Worm (Caenorhabditis elegans) whole organism, young adult: ENCODE results near the gene F23B12.1.

Experiments used
- B0336.3 ChIP-seq: fragments of 200-800 bp; sonication (Bioruptor generic); IDR thresholded peaks from 2 replicates; pipeline ENCODE4 v1.3.6; 2022; ENCODE audit warnings: missing genetic modification characterization, missing compliant biosample characterization
- F23B12.7 ChIP-seq: sonication (generic microtip); optimal IDR thresholded peaks from 2 replicates; lab custom pipeline; 2017; ENCODE audit warnings: missing genetic modification characterization, mild to moderate bottlenecking, missing compliant biosample characterization, antibody characterized with exemption, moderate library complexity; ENCODE audit not compliant: insufficient read depth
- F33H1.4 ChIP-seq: fragments of 200-800 bp; sonication (Bioruptor generic); IDR thresholded peaks from 2 replicates; pipeline ENCODE4 v1.3.6; 2022; ENCODE audit warnings: missing genetic modification reagents, missing genetic modification characterization, missing compliant biosample characterization
- F55B11.4 ChIP-seq: sonication (generic microtip); optimal IDR thresholded peaks from 2 replicates; lab custom pipeline; 2016; ENCODE audit warnings: missing compliant biosample characterization, missing genetic modification characterization, borderline replicate concordance; ENCODE audit not compliant: insufficient read depth
- Y53F4B.3 ChIP-seq: fragments of 200-800 bp; sonication (Bioruptor generic); IDR thresholded peaks from 2 replicates; pipeline ENCODE4 v1.3.6; 2022; ENCODE audit warnings: missing genetic modification reagents, missing genetic modification characterization, missing compliant biosample characterization
- Y67H2A.10 ChIP-seq: fragments of 200-800 bp; sonication (Bioruptor generic); conservative IDR thresholded peaks from 2 replicates; pipeline ENCODE4 v1.3.6; 2022; ENCODE audit warnings: missing genetic modification reagents, missing genetic modification characterization, missing compliant biosample characterization
- ama-1 ChIP-seq, 3 experiments: fragments of 150-350 bp in 1 of 3; sonication (generic microtip) in 2 of 3; optimal IDR thresholded peaks; 2 replicates each; lab custom pipeline; 2014 to 2018; ENCODE audit warnings: missing biosample characterization in 2 of 3, missing genetic modification characterization in 2 of 3, missing genetic modification reagents in 2 of 3
- attf-6 ChIP-seq: fragments of 200-800 bp; sonication (Bioruptor generic); IDR thresholded peaks from 2 replicates; pipeline ENCODE4 v1.3.6; 2022; ENCODE audit warnings: missing genetic modification reagents, missing genetic modification characterization, missing compliant biosample characterization
- chd-7 ChIP-seq: sonication (generic microtip); optimal IDR thresholded peaks from 2 replicates; lab custom pipeline; 2016; ENCODE audit warnings: mild to moderate bottlenecking, missing genetic modification characterization, moderate library complexity, missing compliant biosample characterization
- dox-1 ChIP-seq: fragments of 200-800 bp; sonication (Bioruptor generic); IDR thresholded peaks from 2 replicates; pipeline ENCODE4 v1.3.6; 2022; ENCODE audit warnings: missing genetic modification reagents, missing genetic modification characterization, missing compliant biosample characterization
- dpl-1 ChIP-seq: fragments of 150-350 bp; optimal IDR thresholded peaks from 2 replicates; lab custom pipeline; 2014; ENCODE audit warnings: missing biosample characterization, missing genetic modification reagents, missing genetic modification characterization
- him-1 ChIP-seq: sonication (generic microtip); optimal IDR thresholded peaks from 2 replicates; lab custom pipeline; 2016; ENCODE audit warnings: missing genotype, missing genetic modification reagents, missing genetic modification characterization, missing compliant biosample characterization
- hlh-12 ChIP-seq: sonication (generic microtip); optimal IDR thresholded peaks from 2 replicates; lab custom pipeline; 2016; ENCODE audit warnings: missing genetic modification characterization, missing compliant biosample characterization
- hrde-1 ChIP-seq: sonication (generic microtip); optimal IDR thresholded peaks from 2 replicates; lab custom pipeline; 2016; ENCODE audit warnings: missing genetic modification characterization, mild to moderate bottlenecking, missing compliant biosample characterization, moderate library complexity, missing genotype, missing genetic modification reagents, borderline replicate concordance
- lin-54 ChIP-seq: fragments of 200-800 bp; sonication (Bioruptor generic); optimal IDR thresholded peaks from 2 replicates; lab custom pipeline; 2018; ENCODE audit warnings: mild to moderate bottlenecking, missing genetic modification characterization, missing compliant biosample characterization
- lir-1 ChIP-seq: fragments of 200-800 bp; sonication (Bioruptor generic); conservative IDR thresholded peaks from 2 replicates; pipeline ENCODE4 v1.3.6; 2022; ENCODE audit warnings: missing genetic modification reagents, missing genetic modification characterization, missing compliant biosample characterization
- madf-10 ChIP-seq: sonication (generic microtip); optimal IDR thresholded peaks from 2 replicates; lab custom pipeline; 2016; ENCODE audit warnings: mild to moderate bottlenecking, missing genetic modification characterization, missing compliant biosample characterization
- madf-3 ChIP-seq: fragments of 200-800 bp; sonication (Bioruptor generic); IDR thresholded peaks from 2 replicates; pipeline ENCODE4 v1.3.6; 2022; ENCODE audit warnings: missing genetic modification reagents, missing genetic modification characterization, missing compliant biosample characterization
- madf-6 ChIP-seq: fragments of 200-800 bp; sonication (Bioruptor generic); IDR thresholded peaks from 2 replicates; pipeline ENCODE4 v1.3.6; 2022; ENCODE audit warnings: missing genetic modification reagents, missing genetic modification characterization, missing compliant biosample characterization
- mes-4 ChIP-seq: sonication (generic microtip); optimal IDR thresholded peaks from 2 replicates; lab custom pipeline; 2016; ENCODE audit warnings: missing genotype, missing genetic modification characterization, missing compliant biosample characterization
- nfyb-1 ChIP-seq: fragments of 200-800 bp; sonication (Bioruptor generic); IDR thresholded peaks from 2 replicates; pipeline ENCODE4 v1.3.6; 2022; ENCODE audit warnings: missing genetic modification reagents, missing genetic modification characterization, missing compliant biosample characterization
- nhr-80 ChIP-seq: sonication (generic microtip); optimal IDR thresholded peaks from 2 replicates; lab custom pipeline; 2016; ENCODE audit warnings: missing genetic modification characterization, missing compliant biosample characterization
- snpc-3.4 ChIP-seq: sonication (generic microtip); optimal IDR thresholded peaks from 2 replicates; lab custom pipeline; 2017; ENCODE audit warnings: missing genetic modification characterization, mild to moderate bottlenecking, missing compliant biosample characterization, antibody characterized with exemption, moderate library complexity, missing genotype, missing genetic modification reagents
- snpc-4 ChIP-seq, 5 experiments: fragments of 150-350 bp in 1 of 5; sonication (generic microtip) in 4 of 5; optimal IDR thresholded peaks; 2 replicates each; lab custom pipeline; 2014 to 2018; ENCODE audit warnings: missing genetic modification characterization in 5 of 5, missing biosample characterization in 3 of 5, antibody characterized with exemption in 2 of 5, mild to moderate bottlenecking in 2 of 5, missing compliant biosample characterization in 2 of 5, missing genotype in 2 of 5, moderate library complexity in 2 of 5, missing genetic modification reagents in 1 of 5
- sptf-2 ChIP-seq: fragments of 200-800 bp; sonication (Bioruptor generic); optimal IDR thresholded peaks from 2 replicates; lab custom pipeline; 2018; ENCODE audit warnings: mild to moderate bottlenecking, missing genetic modification characterization, missing compliant biosample characterization
- tbx-9 ChIP-seq: sonication (generic microtip); optimal IDR thresholded peaks from 2 replicates; lab custom pipeline; 2016; ENCODE audit warnings: borderline replicate concordance, missing genetic modification characterization, inconsistent platforms, missing compliant biosample characterization
- xnd-1 ChIP-seq: sonication (generic microtip); optimal IDR thresholded peaks from 2 replicates; lab custom pipeline; 2016; ENCODE audit warnings: missing genotype, missing genetic modification reagents, missing genetic modification characterization, missing compliant biosample characterization
- zfh-2 ChIP-seq: fragments of 200-800 bp; sonication (Bioruptor generic); conservative IDR thresholded peaks from 2 replicates; pipeline ENCODE4 v1.3.6; 2022; ENCODE audit warnings: missing genetic modification reagents, missing genetic modification characterization, missing compliant biosample characterization
- zim-3 ChIP-seq: sonication (generic microtip); optimal IDR thresholded peaks from 2 replicates; lab custom pipeline; 2017; ENCODE audit warnings: mild to moderate bottlenecking, missing genetic modification characterization, moderate library complexity, missing compliant biosample characterization
- ztf-18 ChIP-seq: sonication (generic microtip); optimal IDR thresholded peaks from 2 replicates; lab custom pipeline; 2016; ENCODE audit warnings: missing genotype, mild to moderate bottlenecking, missing genetic modification characterization, missing compliant biosample characterization
- ztf-6 ChIP-seq: fragments of 200-800 bp; sonication (Bioruptor generic); IDR thresholded peaks from 2 replicates; pipeline ENCODE4 v1.3.6; 2022; ENCODE audit warnings: missing genetic modification reagents, missing genetic modification characterization, missing compliant biosample characterization

Gene F23B12.1

DNA sequence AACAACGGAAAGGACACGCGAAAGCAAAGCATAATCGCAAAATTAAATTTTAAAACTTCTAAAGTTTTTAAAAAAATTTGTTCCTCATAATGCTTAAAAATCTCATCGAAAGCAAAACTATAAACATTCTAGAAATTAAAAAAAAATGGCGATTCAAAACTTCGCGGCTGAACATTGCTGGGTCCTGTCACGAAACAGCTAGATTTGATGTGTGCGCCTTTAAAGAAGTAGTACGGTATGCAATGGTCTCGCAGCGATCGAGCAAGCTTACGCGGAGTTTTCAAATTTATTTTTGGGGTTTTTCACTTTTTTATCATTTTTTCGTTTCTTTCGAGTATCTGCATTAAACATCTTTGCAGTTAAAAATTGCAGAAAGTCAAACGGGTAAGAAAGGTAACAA lies 28.1 kb downstream of the F23B12.1 start, which contains the start of gene coh-3 (continued):
- TF ChIP-seq F23B12.7 (tag; lab: Kevin White, UChicago): peak; percentile 65
- TF ChIP-seq dpl-1: peak; percentile 90
- TF ChIP-seq tbx-9 (tag; lab: Kevin White, UChicago): no peak
- TF ChIP-seq madf-3 (GFP tag; lab: Robert Waterston, UW): peak; percentile 90
- TF ChIP-seq snpc-3.4 (tag; lab: Kevin White, UChicago): peak; percentile 95
- peak; percentile 61; the same call in 1 of the 2 replicates for TF ChIP-seq Y53F4B.3 (GFP tag; lab: Robert Waterston, UW)
- peak; percentile 90 for TF ChIP-seq lin-54
- 0 out of 2 replicates have a peak, but pooled peaks have one; percentile 25 for TF ChIP-seq Y67H2A.10 (GFP tag; lab: Robert Waterston, UW)
- peak; percentile 99 for TF ChIP-seq F33H1.4 (GFP tag; lab: Robert Waterston, UW)

DNA sequence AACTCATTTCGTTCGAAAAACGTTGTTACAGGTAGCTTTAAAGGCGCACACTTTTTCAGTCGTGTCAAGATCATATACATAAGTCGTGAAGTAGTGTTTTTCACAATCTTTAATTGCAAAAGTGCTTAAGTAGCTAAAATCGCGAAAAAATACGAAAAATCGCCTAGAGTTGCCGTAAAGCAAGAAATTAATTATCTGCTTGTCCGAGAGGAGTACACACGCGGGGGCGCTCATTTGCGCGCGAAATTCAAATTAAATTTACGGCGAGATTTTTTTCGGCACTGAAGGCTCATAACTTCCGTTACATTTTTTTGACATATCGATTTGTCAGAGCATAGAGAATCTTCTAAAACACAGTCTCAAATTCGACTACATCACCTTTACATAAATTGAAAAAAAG lies 31.2 kb downstream of the F23B12.1 start:
- TF ChIP-seq F55B11.4 (no peak), hrde-1 (tag; lab: Kevin White, UChicago) (peak; percentile 66), snpc-4 (GFP tag; optimal IDR thresholded peaks at IDR 0.05; lab: Kevin White, UChicago) (no peak), snpc-4 (tag; optimal IDR thresholded peaks at IDR 0.05; lab: Kevin White, UChicago) (peak in 1 of 4 experiments; percentile 13), xnd-1 (tag; lab: Kevin White, UChicago) (peak; percentile 5), sptf-2 (no peak), him-1 (tag; lab: Kevin White, UChicago) (peak; percentile 17), madf-6 (0 out of 2 replicates have a peak, but pooled peaks have one; percentile 28), lin-54 (peak; percentile 9), ama-1 (optimal IDR thresholded peaks at IDR 0.05; lab: Kevin White, UChicago) (no peak), ama-1 (GFP tag; optimal IDR thresholded peaks at IDR 0.05; lab: Kevin White, UChicago) (no peak), F33H1.4 (GFP tag; lab: Robert Waterston, UW) (0 out of 2 replicates have a peak, but pooled peaks have one; percentile 11)
- TF ChIP-seq, all 124 proteins: peak for 7

DNA sequence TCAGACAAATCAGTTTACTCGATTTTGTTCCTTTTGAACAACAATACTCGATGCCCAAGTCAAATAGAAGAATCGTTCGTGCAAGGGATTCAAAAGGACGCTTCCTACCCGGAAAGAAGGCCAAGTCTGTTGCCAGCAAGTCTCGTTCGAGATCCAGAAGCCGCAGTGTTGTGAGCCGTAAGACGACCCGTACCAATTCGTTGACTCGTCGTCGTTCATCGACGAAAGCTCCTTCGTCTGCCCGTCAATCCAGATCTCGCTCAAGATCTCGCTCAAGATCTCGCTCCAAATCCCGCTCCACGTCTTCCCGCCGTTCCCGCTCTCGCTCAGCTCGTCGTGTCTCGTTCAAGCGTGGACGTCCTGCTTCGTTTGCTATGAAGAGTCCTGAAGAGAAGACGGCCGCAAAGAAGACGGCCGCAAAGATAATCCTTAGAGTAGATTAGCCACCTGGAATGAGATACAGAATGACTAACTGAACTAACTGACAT lies 31.7 kb downstream of the F23B12.1 start, which contains the start of gene F08H9.2:
Gene F08H9.2 (plus strand): TSS at position 51 of the 488 bp plus-strand sequence.
- TF ChIP-seq chd-7 (tag; lab: Kevin White, UChicago) (no peak), zfh-2 (GFP tag; lab: Robert Waterston, UW) (peak; percentile 76), nfyb-1 (0 out of 2 replicates have a peak, but pooled peaks have one; percentile 15)

DNA sequence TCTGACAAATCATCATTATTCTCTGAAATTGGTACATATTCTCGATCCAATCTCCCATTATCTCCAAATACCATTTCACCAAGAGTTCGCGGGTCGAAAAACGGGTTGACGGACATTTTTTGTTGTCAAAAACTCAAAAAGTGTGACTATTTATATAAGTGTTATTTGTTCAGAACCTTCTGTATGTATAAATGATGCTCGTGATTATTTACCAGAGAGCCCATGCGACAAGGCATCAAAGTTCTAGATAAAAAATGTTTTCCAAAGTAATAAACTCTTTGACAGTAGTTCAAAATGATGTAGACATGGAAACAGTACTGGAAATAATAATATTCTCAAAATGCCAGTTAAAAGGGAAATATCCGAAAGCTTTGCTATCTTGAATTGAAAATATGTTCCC lies 33.7 kb downstream of the F23B12.1 start:
- no peak for TF ChIP-seq B0336.3 (GFP tag; lab: Robert Waterston, UW)
- TF ChIP-seq mes-4 (tag; lab: Kevin White, UChicago): no peak
- TF ChIP-seq hlh-12 (tag; lab: Kevin White, UChicago): no peak
- no peak for TF ChIP-seq ztf-6 (GFP tag; lab: Robert Waterston, UW)
- no peak for TF ChIP-seq Y67H2A.10 (GFP tag; lab: Robert Waterston, UW)
- no peak for TF ChIP-seq chd-7 (tag; lab: Kevin White, UChicago)
- no peak for TF ChIP-seq attf-6 (GFP tag; lab: Robert Waterston, UW)
- TF ChIP-seq lir-1 (GFP tag; lab: Robert Waterston, UW): no peak
- TF ChIP-seq madf-10 (tag; lab: Kevin White, UChicago): no peak
- TF ChIP-seq nhr-80 (tag; lab: Kevin White, UChicago): no peak
- no peak for TF ChIP-seq zim-3 (tag; lab: Kevin White, UChicago)
- TF ChIP-seq ztf-18: no peak
- no peak for TF ChIP-seq dox-1 (GFP tag; lab: Robert Waterston, UW)
